Worm (Caenorhabditis elegans): ENCODE data around the gene slfl-4.

The slfl-4 gene

DNA sequence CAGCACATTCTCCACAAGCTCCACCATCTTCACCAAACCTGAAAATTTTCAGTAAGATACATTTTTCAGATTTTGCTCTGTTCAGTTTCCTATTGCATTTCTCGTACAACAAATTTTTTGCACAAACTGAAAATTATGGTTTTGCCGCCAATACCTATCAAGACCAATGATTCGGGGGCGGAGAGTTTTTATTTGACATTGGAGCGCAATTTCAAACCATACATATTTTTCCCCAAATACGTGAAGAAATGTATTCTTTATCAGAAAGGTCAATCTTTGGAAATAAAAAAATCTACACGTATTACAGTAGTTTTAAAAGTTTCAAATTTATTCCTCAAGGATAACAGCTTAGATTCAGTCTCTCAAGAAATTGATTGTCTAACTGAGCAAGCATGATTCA, 7.9 kb upstream of the slfl-4 start, which contains the start of gene F36H12.5:
Gene F36H12.5, plus strand, starts transcription at position 301 of the 400 bp plus-strand sequence.
- TF ChIP-seq F23B12.7 (tag; optimal IDR thresholded peaks at IDR 0.05; ENCODE audit: insufficient read depth) (no peak), rcor-1 (GFP tag; IDR thresholded peaks at IDR 0.05) (no peak), lin-35 (GFP tag; optimal IDR thresholded peaks at IDR 0.05) (no peak), mxl-1 (tag; optimal IDR thresholded peaks at IDR 0.05) (no peak), hlh-12 (tag; optimal IDR thresholded peaks at IDR 0.05) (no peak), nhr-90 (tag; optimal IDR thresholded peaks at IDR 0.05) (no peak), ztf-3 (GFP tag; optimal IDR thresholded peaks at IDR 0.05) (no peak), Y56A3A.18 (GFP tag; IDR thresholded peaks at IDR 0.05) (no peak), sptf-2 (GFP tag; optimal IDR thresholded peaks at IDR 0.05) (no peak)

- TF ChIP-seq attf-5 (GFP tag; optimal IDR thresholded peaks at IDR 0.05) (no peak), snpc-1.1 (tag; optimal IDR thresholded peaks at IDR 0.05; ENCODE audit: insufficient read depth) (no peak), lir-1 (GFP tag; conservative IDR thresholded peaks at IDR 0.05) (no peak), B0019.2 (GFP tag; conservative IDR thresholded peaks at IDR 0.05) (no peak), sea-2 (GFP tag; IDR thresholded peaks at IDR 0.05) (no peak), efl-1 (GFP tag; optimal IDR thresholded peaks at IDR 0.05) (no peak), him-1 (tag; optimal IDR thresholded peaks at IDR 0.05) (no peak), sptf-2 (GFP tag; optimal IDR thresholded peaks at IDR 0.05) (no peak), K12H6.12 (tag; optimal IDR thresholded peaks at IDR 0.05) (no peak), snpc-3.4 (tag; optimal IDR thresholded peaks at IDR 0.05) (no peak), C17E4.6 (GFP tag; IDR thresholded peaks at IDR 0.05) (no peak), F10E7.11 (tag; optimal IDR thresholded peaks at IDR 0.05) (no peak), chd-7 (tag; optimal IDR thresholded peaks at IDR 0.05) (no peak)
These were observed 5.5 kb upstream of the slfl-4 start, which contains the start of gene F36H12.4 for ce11 chrIV:5268803-5269202. Gene F36H12.4, plus strand, starts transcription at chrIV:5269103.

ce11 chrIV:5272518-5272917, 1.8 kb upstream of the slfl-4 start, which contains the start of gene F36H12.3:
Gene F36H12.3, plus strand, starts transcription at chrIV:5272818.
- no peak for TF ChIP-seq sea-2 (GFP tag; IDR thresholded peaks at IDR 0.05)
- no peak for TF ChIP-seq nhr-80 (tag; optimal IDR thresholded peaks at IDR 0.05)
- TF ChIP-seq F39B2.1 (GFP tag; IDR thresholded peaks at IDR 0.05), result no peak
- TF ChIP-seq somi-1 (GFP tag; optimal IDR thresholded peaks at IDR 0.05), result no peak
- no peak for TF ChIP-seq dpff-1 (tag; optimal IDR thresholded peaks at IDR 0.05)
- no peak for TF ChIP-seq die-1 (tag; optimal IDR thresholded peaks at IDR 0.05)
- TF ChIP-seq tbx-9 (tag; optimal IDR thresholded peaks at IDR 0.05; ENCODE audit: borderline replicate concordance), result no peak
- TF ChIP-seq snpc-1.1 (tag; optimal IDR thresholded peaks at IDR 0.05; ENCODE audit: insufficient read depth), result no peak
- no peak for TF ChIP-seq pha-4 (tag; optimal IDR thresholded peaks at IDR 0.05)
- no peak for TF ChIP-seq mel-28 (tag; optimal IDR thresholded peaks at IDR 0.05; ENCODE audit: borderline replicate concordance)
- TF ChIP-seq F52B5.7 (tag; optimal IDR thresholded peaks at IDR 0.05), result no peak

DNA sequence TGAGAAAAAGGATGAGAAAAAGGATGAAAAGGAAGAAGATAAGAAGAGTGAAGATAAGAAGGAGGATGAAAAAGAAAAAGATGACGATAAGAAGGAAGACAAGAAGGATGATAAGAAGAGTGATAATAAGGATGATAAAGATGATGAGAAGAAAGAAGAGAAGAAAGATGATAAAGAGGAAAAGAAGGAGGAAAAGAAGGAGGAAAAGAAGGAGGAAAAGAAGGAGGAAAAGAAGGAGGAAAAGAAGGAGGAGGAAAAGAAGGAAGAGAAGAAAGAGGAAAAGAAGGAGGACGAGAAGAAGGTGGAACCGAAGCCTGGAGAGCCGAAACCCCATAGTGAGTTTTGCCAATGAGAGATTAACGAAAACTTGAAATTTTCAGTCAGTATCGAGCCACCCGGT, 946 bp upstream of the slfl-4 start:
- no peak for TF ChIP-seq F22D6.2 (tag; optimal IDR thresholded peaks at IDR 0.05)
- no peak for TF ChIP-seq ceh-58 (GFP tag; IDR thresholded peaks at IDR 0.05)
- no peak for TF ChIP-seq let-526 (GFP tag; IDR thresholded peaks at IDR 0.05)
- no peak for TF ChIP-seq attf-3 (GFP tag; conservative IDR thresholded peaks at IDR 0.05)
- no peak for TF ChIP-seq ama-1 (optimal IDR thresholded peaks at IDR 0.05)
- TF ChIP-seq ama-1 (GFP tag; optimal IDR thresholded peaks at IDR 0.05), result no peak
- TF ChIP-seq unc-62 (GFP tag; optimal IDR thresholded peaks at IDR 0.05), result no peak
- TF ChIP-seq snpc-4 (GFP tag; optimal IDR thresholded peaks at IDR 0.05), result no peak
- no peak for TF ChIP-seq snpc-4 (tag; optimal IDR thresholded peaks at IDR 0.05)
- TF ChIP-seq F55B11.4 (tag; optimal IDR thresholded peaks at IDR 0.05; ENCODE audit: borderline replicate concordance, insufficient read depth), result no peak
